Fruit fly (Drosophila melanogaster): ENCODE data around the gene cwo.

Gene cwo

DNA sequence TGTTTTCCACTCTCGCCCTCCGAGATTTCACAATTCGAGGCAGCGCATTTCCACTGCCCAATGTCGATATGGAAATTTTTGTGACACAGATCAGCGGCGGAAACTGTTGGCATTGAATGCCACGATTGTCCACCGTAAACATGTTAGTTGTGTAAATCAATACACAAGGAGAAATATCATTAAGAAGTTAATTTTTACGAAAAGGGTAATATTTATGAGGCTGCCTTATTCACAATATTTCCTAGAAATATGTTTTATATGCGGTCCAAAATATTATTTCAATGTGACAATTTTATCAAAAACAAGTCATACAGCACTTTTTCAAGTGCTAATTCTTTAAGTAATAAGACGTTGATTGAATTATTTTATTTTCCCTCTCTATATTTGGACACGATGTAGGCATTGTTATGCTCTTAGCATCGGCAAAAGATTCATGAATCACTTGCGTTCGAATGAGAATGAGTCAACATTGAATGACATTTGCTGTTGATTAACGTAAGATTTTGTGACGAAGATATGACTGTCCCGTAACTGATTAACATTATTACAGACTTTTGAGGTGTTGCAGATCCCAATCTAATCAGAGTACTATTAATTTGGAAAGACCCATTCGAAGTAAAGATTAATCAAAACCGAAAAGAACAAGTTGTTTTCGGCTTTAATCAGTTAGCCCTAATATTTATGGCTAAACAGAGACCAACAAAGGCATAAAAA is 5.8 kb downstream of the cwo start (continued):
- TF ChIP-seq CG6163 (GFP tag; IDR thresholded peaks at IDR 0.05), result no peak; the same call in 1 of the 3 replicates

DNA sequence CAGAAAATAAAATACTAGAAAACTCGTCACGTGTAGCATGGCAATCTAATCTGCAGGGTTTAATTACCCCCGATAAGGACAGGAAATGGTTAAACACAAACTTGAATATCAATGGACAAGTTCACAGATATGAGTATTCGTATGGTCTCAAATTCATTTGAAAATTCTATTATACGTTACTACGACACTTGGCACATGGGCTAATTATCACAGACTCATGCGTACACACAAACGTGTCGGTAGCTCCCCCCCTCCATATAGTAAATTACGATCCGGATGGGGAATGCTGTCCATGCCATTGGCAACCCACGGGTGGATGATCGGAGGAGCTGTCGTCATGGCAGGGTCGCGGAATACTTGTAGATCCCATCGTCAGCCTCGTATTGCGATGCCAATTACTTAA is 6.3 kb downstream of the cwo start:
- TF ChIP-seq vri (GFP tag; optimal IDR thresholded peaks at IDR 0.05) (peak; percentile 50), Ets96B (tag; optimal IDR thresholded peaks at IDR 0.05) (no peak)

DNA sequence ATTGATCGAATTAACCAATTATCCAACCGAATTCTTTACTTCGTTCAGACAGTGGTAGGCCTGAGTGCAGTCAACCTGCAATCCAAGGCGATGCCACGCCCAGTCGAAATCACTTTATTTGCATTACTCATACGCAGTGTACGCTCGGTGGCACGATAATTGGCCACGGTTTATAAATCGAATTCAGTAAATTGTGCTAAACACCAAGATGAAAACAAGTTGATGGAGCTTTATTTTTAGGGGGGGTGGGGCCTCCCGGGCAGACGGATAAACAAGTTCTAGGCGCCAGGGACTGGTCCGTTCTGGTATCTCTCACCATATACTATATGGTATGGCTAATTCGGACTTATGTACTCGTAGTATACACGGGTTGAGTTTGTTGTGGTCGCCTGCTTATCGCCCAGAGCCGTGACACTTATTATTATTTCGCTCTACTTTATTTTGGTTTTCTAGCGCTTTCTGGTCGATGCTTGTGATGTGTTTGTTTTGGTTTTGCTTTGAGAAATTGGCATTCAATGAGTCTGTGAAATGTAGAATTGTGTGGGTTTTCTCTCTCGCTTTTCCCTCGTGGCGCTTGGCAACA is 7.3 kb downstream of the cwo start:
- TF ChIP-seq svp (GFP tag) (no peak), CG11902 (GFP tag; optimal IDR thresholded peaks at IDR 0.05) (no peak), CG6854 (GFP tag; optimal IDR thresholded peaks at IDR 0.05) (no peak), Ets96B (tag; optimal IDR thresholded peaks at IDR 0.05) (no peak), CG7368 (GFP tag; optimal IDR thresholded peaks at IDR 0.05) (no peak), CG8632 (GFP tag; optimal IDR thresholded peaks at IDR 0.05) (no peak), CG6792 (GFP tag; optimal IDR thresholded peaks at IDR 0.05) (no peak), Hr4 (GFP tag; optimal IDR thresholded peaks at IDR 0.05) (no peak), Eip78C (GFP tag) (no peak), CG10631 (GFP tag; optimal IDR thresholded peaks at IDR 0.05) (no peak), Sox14 (GFP tag; optimal IDR thresholded peaks at IDR 0.05) (no peak), CG34406 (GFP tag; optimal IDR thresholded peaks at IDR 0.05) (no peak), Gug (GFP tag; IDR thresholded peaks at IDR 0.05) (no peak), CG16779 (tag; optimal IDR thresholded peaks at IDR 0.05) (no peak), OdsH (GFP tag; optimal IDR thresholded peaks at IDR 0.05) (no peak), Hr38 (GFP tag; optimal IDR thresholded peaks at IDR 0.05) (no peak), Lpt (GFP tag; optimal IDR thresholded peaks at IDR 0.05) (no peak), esn (GFP tag; optimal IDR thresholded peaks at IDR 0.05) (no peak)

DNA sequence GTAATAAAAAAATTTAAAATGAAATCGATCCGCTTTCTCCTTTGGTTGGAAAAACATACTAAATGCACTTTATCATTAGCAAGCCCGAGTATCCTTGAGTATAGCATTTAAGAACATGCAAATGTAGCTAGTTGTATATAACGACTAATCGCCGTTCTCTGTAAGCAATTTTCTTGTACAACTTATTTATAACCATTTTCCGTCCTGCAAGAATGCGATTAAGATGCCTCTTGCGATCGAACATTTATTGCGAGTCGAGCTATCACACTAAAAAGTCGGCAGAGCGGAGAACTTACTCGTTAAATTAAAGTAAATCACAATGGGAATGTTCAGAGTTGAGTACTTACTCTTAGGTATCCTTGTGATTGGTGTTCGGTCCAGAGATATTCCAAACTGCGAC is 12.7 kb downstream of the cwo start, which contains the start of gene mthl11:
mthl11 (plus strand) TSS at position 301 of the 400 bp plus-strand sequence.
- no peak for TF ChIP-seq dsx (GFP tag; optimal IDR thresholded peaks at IDR 0.05; ENCODE audit: poor library complexity, severe bottlenecking)
- no peak for TF ChIP-seq CG11762 (GFP tag; optimal IDR thresholded peaks at IDR 0.05; ENCODE audit: insufficient read depth)
- TF ChIP-seq CG6854 (GFP tag; optimal IDR thresholded peaks at IDR 0.05), result no peak
- no peak for TF ChIP-seq Eip75B (GFP tag; optimal IDR thresholded peaks at IDR 0.05)
- no peak for TF ChIP-seq CG8632 (GFP tag; optimal IDR thresholded peaks at IDR 0.05)
- TF ChIP-seq Sox15 (GFP tag; optimal IDR thresholded peaks at IDR 0.05), result no peak
- no peak for TF ChIP-seq svp (GFP tag)
- TF ChIP-seq CG6163 (GFP tag; IDR thresholded peaks at IDR 0.05), result no peak
- no peak for TF ChIP-seq Hr39 (GFP tag; optimal IDR thresholded peaks at IDR 0.05)
- TF ChIP-seq CG8119 (GFP tag; IDR thresholded peaks at IDR 0.05), result no peak
- no peak for TF ChIP-seq net (GFP tag; optimal IDR thresholded peaks at IDR 0.05)
- no peak for TF ChIP-seq eg (GFP tag; IDR thresholded peaks at IDR 0.05)
- no peak for TF ChIP-seq Blimp-1 (GFP tag; optimal IDR thresholded peaks at IDR 0.05)
- TF ChIP-seq esn (GFP tag; optimal IDR thresholded peaks at IDR 0.05), result no peak
- no peak for TF ChIP-seq pdm3 (GFP tag; optimal IDR thresholded peaks at IDR 0.05)
- no peak for TF ChIP-seq Sox14 (GFP tag; optimal IDR thresholded peaks at IDR 0.05)
- TF ChIP-seq Sox102F (GFP tag; optimal IDR thresholded peaks at IDR 0.05), result no peak
- no peak for TF ChIP-seq CG7368 (GFP tag; optimal IDR thresholded peaks at IDR 0.05)
- TF ChIP-seq CG8319 (GFP tag; optimal IDR thresholded peaks at IDR 0.05), result no peak

DNA sequence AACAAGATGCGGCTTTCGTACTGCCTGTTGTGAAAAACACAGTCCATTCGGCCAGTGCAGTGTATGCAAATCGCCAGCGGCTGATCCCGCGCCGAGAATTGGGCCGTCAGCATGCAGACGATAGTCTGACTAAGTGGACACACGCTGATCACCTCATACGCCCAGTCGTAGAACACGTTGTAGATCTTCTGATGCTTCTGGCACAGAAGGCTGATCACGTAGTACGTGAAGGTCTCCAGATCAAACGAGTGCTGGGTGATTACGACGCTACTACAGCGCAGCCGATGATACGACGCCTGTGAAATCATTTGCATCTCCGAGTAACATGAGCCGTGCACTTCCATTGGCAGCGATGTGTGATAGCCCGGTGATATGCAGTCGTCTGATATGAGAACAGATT is 15.9 kb downstream of the cwo start:
- TF ChIP-seq eg (GFP tag; IDR thresholded peaks at IDR 0.05), result no peak
- no peak for TF ChIP-seq CG4318 (GFP tag; optimal IDR thresholded peaks at IDR 0.05)
- TF ChIP-seq ss (GFP tag; optimal IDR thresholded peaks at IDR 0.05), result no peak
- no peak for TF ChIP-seq Ets96B (tag; optimal IDR thresholded peaks at IDR 0.05)
- TF ChIP-seq svp (GFP tag), result peak; percentile 97
- no peak for TF ChIP-seq CG6163 (GFP tag; IDR thresholded peaks at IDR 0.05)

All from whole organism, prepupa.